Worm (Caenorhabditis elegans) whole organism, L2 larva: Measurements from ENCODE around the gene Y22D7AL.6.

ENCODE experiments used
- C34F6.9 ChIP-seq: fragments of 150-350 bp; optimal IDR thresholded peaks from 2 replicates; lab custom pipeline; 2014; ENCODE audit warnings: missing biosample characterization, missing genetic modification characterization
- F13H6.1 ChIP-seq: sonication (generic microtip); optimal IDR thresholded peaks from 2 replicates; lab custom pipeline; 2016; ENCODE audit warnings: missing genetic modification characterization, missing compliant biosample characterization
- R02D3.7 ChIP-seq: fragments of 150-350 bp; optimal IDR thresholded peaks from 2 replicates; lab custom pipeline; 2014; ENCODE audit warnings: missing biosample characterization, missing genetic modification characterization
- Y55F3AM.14 ChIP-seq: fragments of 200-800 bp; sonication (Bioruptor generic); optimal IDR thresholded peaks from 2 replicates; lab custom pipeline; 2018; ENCODE audit warnings: mild to moderate bottlenecking, missing genetic modification characterization, missing compliant biosample characterization
- ZK546.5 ChIP-seq: sonication (generic microtip); optimal IDR thresholded peaks from 2 replicates; lab custom pipeline; 2017; ENCODE audit warnings: missing biosample characterization, missing genetic modification characterization
- alr-1 ChIP-seq: fragments of 150-350 bp; optimal IDR thresholded peaks from 2 replicates; lab custom pipeline; 2014; ENCODE audit warnings: missing biosample characterization, missing genetic modification characterization
- aly-2 ChIP-seq: fragments of 150-350 bp; optimal IDR thresholded peaks from 2 replicates; lab custom pipeline; 2014; ENCODE audit warnings: missing biosample characterization, missing genetic modification characterization
- ama-1 ChIP-seq: fragments of 150-350 bp; optimal IDR thresholded peaks from 2 replicates; lab custom pipeline; 2018; ENCODE audit warnings: inconsistent platforms
- blmp-1 ChIP-seq: sonication (generic microtip); optimal IDR thresholded peaks from 2 replicates; lab custom pipeline; 2017; ENCODE audit warnings: missing genetic modification characterization, mild to moderate bottlenecking, missing compliant biosample characterization, antibody characterized with exemption, moderate library complexity; ENCODE audit not compliant: insufficient read depth
- ceh-16 ChIP-seq: fragments of 150-350 bp; optimal IDR thresholded peaks from 2 replicates; lab custom pipeline; 2014; ENCODE audit warnings: missing biosample characterization, missing genetic modification characterization
- ceh-82 ChIP-seq: fragments of 150-350 bp; optimal IDR thresholded peaks from 2 replicates; lab custom pipeline; 2014; ENCODE audit warnings: missing biosample characterization, missing genetic modification characterization
- dmd-4 ChIP-seq: sonication (generic microtip); optimal IDR thresholded peaks from 2 replicates; lab custom pipeline; 2017; ENCODE audit warnings: missing biosample characterization, missing genetic modification characterization
- elt-1 ChIP-seq: fragments of 150-350 bp; optimal IDR thresholded peaks from 2 replicates; lab custom pipeline; 2014; ENCODE audit warnings: missing biosample characterization, missing genetic modification characterization
- lsy-2 ChIP-seq, 2 experiments: fragments of 150-350 bp in 1 of 2; sonication (generic microtip) in 1 of 2; optimal IDR thresholded peaks; 2 replicates each; lab custom pipeline; 2014 to 2017; ENCODE audit warnings: missing biosample characterization in 2 of 2, missing genetic modification characterization in 2 of 2
- mab-5 ChIP-seq: fragments of 150-350 bp; optimal IDR thresholded peaks from 2 replicates; lab custom pipeline; 2014; ENCODE audit warnings: missing biosample characterization, missing genetic modification characterization
- mbf-1 ChIP-seq: sonication (generic microtip); optimal IDR thresholded peaks from 2 replicates; lab custom pipeline; 2017; ENCODE audit warnings: missing biosample characterization, missing genetic modification characterization
- mdl-1 ChIP-seq, 2 experiments: fragments of 150-350 bp in 1 of 2; sonication (generic microtip) in 1 of 2; optimal IDR thresholded peaks; 2 replicates each; lab custom pipeline; 2017; ENCODE audit warnings: missing biosample characterization in 2 of 2, missing genetic modification characterization in 2 of 2
- nhr-10 ChIP-seq: sonication (generic microtip); optimal IDR thresholded peaks from 2 replicates; lab custom pipeline; 2017; ENCODE audit warnings: missing biosample characterization, missing genetic modification characterization
- nhr-11 ChIP-seq: fragments of 150-350 bp; optimal IDR thresholded peaks from 2 replicates; lab custom pipeline; 2014; ENCODE audit warnings: missing biosample characterization, missing genetic modification characterization
- nhr-12 ChIP-seq: fragments of 150-350 bp; optimal IDR thresholded peaks from 2 replicates; lab custom pipeline; 2014; ENCODE audit warnings: missing biosample characterization, missing genetic modification characterization
- nhr-129 ChIP-seq: fragments of 150-350 bp; optimal IDR thresholded peaks from 2 replicates; lab custom pipeline; 2014; ENCODE audit warnings: missing biosample characterization, missing genetic modification characterization
- nhr-21 ChIP-seq: fragments of 150-350 bp; optimal IDR thresholded peaks from 2 replicates; lab custom pipeline; 2014; ENCODE audit warnings: missing biosample characterization, missing genetic modification characterization
- nhr-237 ChIP-seq: fragments of 150-350 bp; optimal IDR thresholded peaks from 2 replicates; lab custom pipeline; 2014; ENCODE audit warnings: missing biosample characterization, missing genetic modification characterization
- nhr-6 ChIP-seq: fragments of 150-350 bp; optimal IDR thresholded peaks from 2 replicates; lab custom pipeline; 2014; ENCODE audit warnings: missing biosample characterization, missing genetic modification characterization
- peb-1 ChIP-seq: fragments of 150-350 bp; optimal IDR thresholded peaks from 2 replicates; lab custom pipeline; 2014; ENCODE audit warnings: missing biosample characterization, missing genetic modification characterization
- sem-4 ChIP-seq: fragments of 150-350 bp; optimal IDR thresholded peaks from 2 replicates; lab custom pipeline; 2014; ENCODE audit warnings: missing biosample characterization, missing genetic modification reagents, missing genetic modification characterization
- skn-1 ChIP-seq: sonication (generic microtip); optimal IDR thresholded peaks from 2 replicates; lab custom pipeline; 2017; ENCODE audit warnings: missing biosample characterization, missing genetic modification characterization
- sma-3 ChIP-seq: sonication (generic microtip); optimal IDR thresholded peaks from 2 replicates; lab custom pipeline; 2016; ENCODE audit warnings: missing genetic modification reagents, missing genetic modification characterization, missing compliant biosample characterization
- sma-9 ChIP-seq, 2 experiments: fragments of 150-350 bp in 1 of 2; sonication (generic microtip) in 1 of 2; optimal IDR thresholded peaks; 2 replicates each; lab custom pipeline; 2014 to 2016; ENCODE audit warnings: missing genetic modification characterization in 2 of 2, mild to moderate bottlenecking in 1 of 2, missing biosample characterization in 1 of 2, missing compliant biosample characterization in 1 of 2, missing genetic modification reagents in 1 of 2, moderate library complexity in 1 of 2
- unc-39 ChIP-seq: fragments of 150-350 bp; optimal IDR thresholded peaks from 2 replicates; lab custom pipeline; 2014; ENCODE audit warnings: missing biosample characterization, missing genetic modification characterization
- unc-55 ChIP-seq: fragments of 150-350 bp; sonication (generic microtip); optimal IDR thresholded peaks from 3 replicates; lab custom pipeline; 2014; ENCODE audit warnings: missing biosample characterization, missing genetic modification reagents, missing genetic modification characterization
- unc-62 ChIP-seq: fragments of 150-350 bp; optimal IDR thresholded peaks from 2 replicates; lab custom pipeline; 2014; ENCODE audit warnings: missing biosample characterization, missing genetic modification reagents, missing genetic modification characterization
- ztf-11 ChIP-seq: sonication (generic microtip); optimal IDR thresholded peaks from 2 replicates; lab custom pipeline; 2017; ENCODE audit warnings: missing biosample characterization, missing genetic modification characterization
- ztf-4 ChIP-seq: fragments of 150-350 bp; optimal IDR thresholded peaks from 2 replicates; lab custom pipeline; 2014; ENCODE audit warnings: missing biosample characterization, missing genetic modification characterization

The Y22D7AL.6 gene

ce11 chrIII:1626524-1626923, 21.8 kb downstream of the Y22D7AL.6 start, which contains the start of gene Y22D7AL.4:
TSS of gene Y22D7AL.4 (plus strand) at chrIII:1626632.
- TF ChIP-seq sma-3 (no peak), nhr-237 (no peak), unc-55 (no peak), R02D3.7 (tag; lab: Kevin White, UChicago) (no peak), aly-2 (tag; lab: Kevin White, UChicago) (no peak), unc-39 (no peak), mdl-1 (tag; optimal IDR thresholded peaks at IDR 0.05; lab: Kevin White, UChicago) (no peak), skn-1 (tag; lab: Kevin White, UChicago) (no peak), ztf-4 (tag; lab: Kevin White, UChicago) (no peak), F13H6.1 (tag; lab: Kevin White, UChicago) (no peak), ceh-16 (tag; lab: Kevin White, UChicago) (no peak), unc-62 (no peak), elt-1 (tag; lab: Kevin White, UChicago) (no peak), lsy-2 (tag; optimal IDR thresholded peaks at IDR 0.05; lab: Kevin White, UChicago) (no peak), nhr-10 (no peak), ama-1 (no peak), blmp-1 (tag; lab: Kevin White, UChicago) (no peak), dmd-4 (tag; lab: Kevin White, UChicago) (no peak), ceh-82 (no peak), nhr-6 (tag; lab: Kevin White, UChicago) (no peak)

DNA sequence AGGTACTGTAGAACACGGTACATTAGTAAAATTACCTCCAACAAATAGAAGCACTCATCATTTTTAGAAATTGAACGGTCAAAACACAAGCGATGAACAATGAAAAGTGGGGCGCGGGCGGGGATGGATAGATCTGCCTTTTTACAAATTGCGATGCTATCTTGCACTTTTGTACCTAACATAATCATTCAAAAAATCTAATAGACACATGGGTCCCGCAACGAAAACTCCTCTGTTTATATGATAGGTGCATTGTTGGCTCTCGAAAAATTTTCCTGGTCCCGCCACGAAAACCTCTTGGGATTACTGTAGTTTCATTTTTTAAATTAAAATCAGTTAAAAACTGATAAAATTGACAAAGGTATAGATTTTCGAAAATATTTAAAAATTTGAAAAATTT, 29.5 kb downstream of the Y22D7AL.6 start, which contains the start of gene Y22D7AL.11:
Gene Y22D7AL.11, minus strand, starts transcription at position 101 of the 400 bp plus-strand sequence.
- no peak for TF ChIP-seq nhr-237
- TF ChIP-seq unc-55: no peak
- no peak for TF ChIP-seq lsy-2 (tag; optimal IDR thresholded peaks at IDR 0.05; lab: Kevin White, UChicago)
- no peak for TF ChIP-seq sma-9 (GFP tag; optimal IDR thresholded peaks at IDR 0.05; lab: Kevin White, UChicago)
- no peak for TF ChIP-seq sma-9 (tag; optimal IDR thresholded peaks at IDR 0.05; lab: Kevin White, UChicago)
- TF ChIP-seq nhr-12 (tag; lab: Kevin White, UChicago): no peak
- no peak for TF ChIP-seq ztf-4 (tag; lab: Kevin White, UChicago)
- TF ChIP-seq sma-3: no peak
- no peak for TF ChIP-seq R02D3.7 (tag; lab: Kevin White, UChicago)
- no peak for TF ChIP-seq alr-1 (tag; lab: Kevin White, UChicago)
- no peak for TF ChIP-seq ZK546.5 (tag; lab: Kevin White, UChicago)
- no peak for TF ChIP-seq C34F6.9
- TF ChIP-seq peb-1 (tag; lab: Kevin White, UChicago): no peak
- no peak for TF ChIP-seq nhr-21 (tag; lab: Kevin White, UChicago)

DNA sequence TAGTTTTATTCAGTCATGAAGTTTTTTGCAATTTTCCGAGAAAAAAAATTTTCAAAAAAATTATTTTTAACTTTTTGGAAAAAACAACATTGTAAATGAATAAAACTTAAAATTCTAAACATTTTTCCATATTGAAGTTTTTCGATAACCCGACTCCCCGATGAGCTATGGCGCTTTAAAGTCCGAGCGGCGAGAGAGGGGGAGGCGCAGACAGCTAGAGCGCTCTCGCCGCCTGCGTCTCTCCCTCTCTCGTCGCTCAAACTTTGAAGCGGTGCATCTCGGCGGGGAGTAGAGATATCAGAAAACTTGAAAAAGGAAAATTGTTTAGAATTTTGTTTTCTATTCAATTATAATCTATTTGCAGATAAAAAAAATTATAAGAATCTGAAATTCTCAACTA, 33.6 kb downstream of the Y22D7AL.6 start:
- no peak for TF ChIP-seq ama-1
- TF ChIP-seq mdl-1 (tag; optimal IDR thresholded peaks at IDR 0.05; lab: Kevin White, UChicago): no peak
- TF ChIP-seq mbf-1 (tag; lab: Kevin White, UChicago): no peak
- no peak for TF ChIP-seq unc-62

DNA sequence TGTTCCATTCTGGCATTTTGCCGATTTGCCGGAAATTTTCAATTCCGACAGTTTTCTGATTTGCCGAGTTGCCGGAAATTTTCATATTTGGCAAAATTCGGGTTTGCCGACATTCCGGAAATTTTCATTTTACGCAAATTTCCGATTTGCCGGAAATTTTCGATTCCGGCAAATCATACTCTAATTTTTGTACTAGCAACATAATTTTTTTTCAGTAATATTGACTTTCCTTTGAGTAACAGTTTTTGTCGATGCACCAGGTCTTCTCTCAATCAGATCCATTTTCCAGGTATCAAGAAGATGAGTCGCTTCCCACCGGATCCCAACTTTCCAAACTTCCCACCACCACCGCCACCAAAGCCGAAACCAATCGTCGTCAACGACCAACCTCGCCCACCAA, 36.4 kb downstream of the Y22D7AL.6 start, which contains the start of gene Y22D7AL.3:
Gene Y22D7AL.3, plus strand, starts transcription at position 301 of the 400 bp plus-strand sequence.
- no peak for TF ChIP-seq skn-1 (tag; lab: Kevin White, UChicago)
- no peak for TF ChIP-seq ceh-16 (tag; lab: Kevin White, UChicago)

- TF ChIP-seq unc-62 (no peak), nhr-129 (no peak), ztf-11 (tag; lab: Kevin White, UChicago) (no peak), mdl-1 (tag; optimal IDR thresholded peaks at IDR 0.05; lab: Kevin White, UChicago) (no peak), F13H6.1 (tag; lab: Kevin White, UChicago) (no peak), nhr-10 (no peak), nhr-6 (tag; lab: Kevin White, UChicago) (no peak), mab-5 (tag; lab: Kevin White, UChicago) (no peak), sem-4 (no peak), ZK546.5 (tag; lab: Kevin White, UChicago) (no peak), unc-39 (no peak), mbf-1 (tag; lab: Kevin White, UChicago) (no peak)
- TF ChIP-seq, all 48 proteins: peak for 0
These were observed 47.5 kb downstream of the Y22D7AL.6 start, which contains the start of gene Y22D7AL.1 for ce11 chrIII:1652181-1652580. TSS of gene Y22D7AL.1 (plus strand) at chrIII:1652481.

DNA sequence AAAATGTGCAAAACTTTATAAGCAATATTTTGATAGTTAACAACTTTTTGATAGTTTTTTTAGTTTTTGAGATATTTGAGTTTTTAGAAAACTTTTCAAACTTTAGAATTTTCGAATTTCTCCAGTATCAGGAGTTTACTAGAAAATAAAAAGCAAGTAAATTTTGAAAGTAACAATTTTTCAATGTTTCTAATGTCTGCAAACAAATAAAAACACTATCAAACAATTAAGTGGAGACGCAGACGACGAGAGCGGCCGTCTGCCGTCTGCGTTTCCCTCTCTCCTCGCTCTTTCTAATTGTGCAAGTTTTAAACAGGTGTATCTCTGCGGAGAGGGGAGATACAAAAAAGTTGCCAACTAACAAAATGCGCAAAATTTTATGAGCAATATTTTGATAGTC, 48.2 kb downstream of the Y22D7AL.6 start:
- TF ChIP-seq R02D3.7 (tag; lab: Kevin White, UChicago) (no peak), mbf-1 (tag; lab: Kevin White, UChicago) (no peak), nhr-237 (no peak), ZK546.5 (tag; lab: Kevin White, UChicago) (no peak), unc-39 (no peak), alr-1 (tag; lab: Kevin White, UChicago) (no peak), nhr-11 (tag; lab: Kevin White, UChicago) (no peak), nhr-21 (tag; lab: Kevin White, UChicago) (no peak), F13H6.1 (tag; lab: Kevin White, UChicago) (no peak), nhr-10 (no peak), unc-55 (no peak), ztf-4 (tag; lab: Kevin White, UChicago) (no peak), ceh-82 (no peak), Y55F3AM.14 (GFP tag; lab: Kevin White, UChicago) (no peak), peb-1 (tag; lab: Kevin White, UChicago) (no peak), elt-1 (tag; lab: Kevin White, UChicago) (no peak)
